Worm (Caenorhabditis elegans): ENCODE data around the gene C06E8.5.

- TF ChIP-seq elt-2 (tag; optimal IDR thresholded peaks at IDR 0.05), result no peak
- no peak for TF ChIP-seq nhr-237 (tag; optimal IDR thresholded peaks at IDR 0.05)
Observed at ce11 chrIII:7013764-7014163, 8.5 kb upstream of the C06E8.5 start.
